Worm (Caenorhabditis elegans): ENCODE results near the gene sdha-1.

DNA sequence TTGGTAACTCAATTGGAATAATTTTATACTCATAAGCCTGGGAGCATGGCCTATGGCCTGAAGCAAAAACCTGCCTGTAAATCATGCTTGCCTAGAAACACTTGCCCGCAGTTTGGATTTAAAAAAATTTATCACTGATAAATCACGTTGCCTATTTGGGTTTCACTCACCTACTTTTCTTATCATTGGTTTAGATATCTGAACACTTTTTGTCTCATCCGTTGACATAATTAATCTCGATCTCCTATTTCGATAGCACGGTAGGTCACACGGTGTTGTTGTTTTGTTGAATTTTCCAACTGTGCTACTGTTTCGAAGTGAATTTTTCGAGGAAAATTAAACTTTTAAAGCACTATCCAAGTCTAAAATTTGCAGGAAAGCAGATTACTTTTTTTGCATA is 38.8 kb downstream of the sdha-1 start:
- TF ChIP-seq sem-2 (GFP tag; optimal IDR thresholded peaks at IDR 0.05) (no peak), unc-62 (GFP tag; optimal IDR thresholded peaks at IDR 0.05) (no peak), elt-3 (tag; optimal IDR thresholded peaks at IDR 0.05) (no peak), pha-4 (tag; optimal IDR thresholded peaks at IDR 0.05) (no peak), lin-13 (tag; optimal IDR thresholded peaks at IDR 0.05) (no peak), hlh-1 (tag; optimal IDR thresholded peaks at IDR 0.05) (no peak), mep-1 (tag; optimal IDR thresholded peaks at IDR 0.05) (no peak), blmp-1 (tag; optimal IDR thresholded peaks at IDR 0.05) (no peak), elt-1 (tag; optimal IDR thresholded peaks at IDR 0.05; ENCODE audit: borderline replicate concordance, insufficient read depth) (no peak), flh-1 (GFP tag; optimal IDR thresholded peaks at IDR 0.05) (no peak), unc-39 (tag; optimal IDR thresholded peaks at IDR 0.05) (no peak)

Data from whole organism, mixed stage, embryonic.